Fruit fly (Drosophila melanogaster) whole organism, embryonic: ENCODE results near the gene CG10208.

ENCODE experiments used
- Blimp-1 ChIP-seq: fragments of 200-800 bp; sonication (Bioruptor generic); optimal IDR thresholded peaks from 3 replicates; lab custom pipeline; 2018; ENCODE audit warnings: missing biosample characterization, missing genetic modification characterization, mild to moderate bottlenecking, moderate library complexity, missing genetic modification reagents
- CG1024 ChIP-seq: fragments of 200-800 bp; sonication (Bioruptor generic); IDR thresholded peaks from 2 replicates; pipeline ENCODE4 v1.3.6; 2022; ENCODE audit warnings: missing biosample characterization, missing genetic modification characterization
- CG10959 ChIP-seq: fragments of 200-800 bp; sonication (Bioruptor generic); IDR thresholded peaks from 2 replicates; pipeline ENCODE4 v1.3.6; 2022; ENCODE audit warnings: missing biosample characterization, missing genetic modification characterization
- CG11093 ChIP-seq: fragments of 200-800 bp; sonication (Bioruptor generic); IDR thresholded peaks from 3 replicates; pipeline ENCODE4 v1.3.6; 2022; ENCODE audit warnings: missing biosample characterization, missing genetic modification characterization
- CG1233 ChIP-seq: fragments of 200-800 bp; sonication (Bioruptor generic); optimal IDR thresholded peaks from 4 replicates; lab custom pipeline; 2018; ENCODE audit warnings: missing biosample characterization, mild to moderate bottlenecking, missing genetic modification characterization
- CG12391 ChIP-seq: fragments of 200-800 bp; sonication (Bioruptor generic); optimal IDR thresholded peaks from 3 replicates; lab custom pipeline; 2018; ENCODE audit warnings: missing biosample characterization, mild to moderate bottlenecking, missing genetic modification characterization, moderate library complexity
- CG14014 ChIP-seq: fragments of 200-800 bp; sonication (Bioruptor generic); IDR thresholded peaks from 2 replicates; pipeline ENCODE4 v1.3.6; 2022; ENCODE audit warnings: missing biosample characterization, missing genetic modification characterization
- CG17186 ChIP-seq: fragments of 200-800 bp; sonication (Bioruptor generic); optimal IDR thresholded peaks from 3 replicates; lab custom pipeline; 2017; ENCODE audit warnings: missing biosample characterization, missing genetic modification reagents, missing genetic modification characterization
- CG17385 ChIP-seq: fragments of 200-800 bp; sonication (Bioruptor generic); optimal IDR thresholded peaks from 3 replicates; lab custom pipeline; 2018; ENCODE audit warnings: missing biosample characterization, mild to moderate bottlenecking, missing genetic modification characterization
- CG2678 ChIP-seq: fragments of 200-800 bp; sonication (Bioruptor generic); optimal IDR thresholded peaks from 3 replicates; lab custom pipeline; 2019; ENCODE audit warnings: missing biosample characterization, mild to moderate bottlenecking, missing genetic modification characterization, moderate library complexity
- CG2875 ChIP-seq: fragments of 200-800 bp; sonication (Bioruptor generic); optimal IDR thresholded peaks from 2 replicates; lab custom pipeline; 2017; ENCODE audit warnings: missing biosample characterization, mild to moderate bottlenecking, missing genetic modification characterization, missing genetic modification reagents
- CG3281 ChIP-seq: fragments of 200-800 bp; sonication (Bioruptor generic); optimal IDR thresholded peaks from 3 replicates; lab custom pipeline; 2017; ENCODE audit warnings: missing biosample characterization, mild to moderate bottlenecking, missing genetic modification characterization
- CG43689 ChIP-seq: fragments of 200-800 bp; sonication (Bioruptor generic); IDR thresholded peaks from 2 replicates; pipeline ENCODE4 v1.3.6; 2022; ENCODE audit warnings: missing biosample characterization, missing genetic modification characterization
- CG4424 ChIP-seq: fragments of 200-800 bp; sonication (Bioruptor generic); optimal IDR thresholded peaks from 3 replicates; lab custom pipeline; 2016; ENCODE audit warnings: missing biosample characterization, missing genetic modification characterization
- CG4707 ChIP-seq: fragments of 200-800 bp; sonication (Bioruptor generic); optimal IDR thresholded peaks from 2 replicates; lab custom pipeline; 2018; ENCODE audit warnings: missing biosample characterization, mild to moderate bottlenecking, missing genetic modification characterization, moderate library complexity
- CG5180 ChIP-seq: fragments of 200-800 bp; sonication (Bioruptor generic); optimal IDR thresholded peaks from 3 replicates; lab custom pipeline; 2017; ENCODE audit warnings: missing biosample characterization, missing genetic modification characterization, mild to moderate bottlenecking, moderate library complexity, missing genetic modification reagents
- CG7556 ChIP-seq: fragments of 200-800 bp; sonication (Bioruptor generic); optimal IDR thresholded peaks from 2 replicates; lab custom pipeline; 2017; ENCODE audit warnings: missing biosample characterization, mild to moderate bottlenecking, missing genetic modification characterization
- CG8478 ChIP-seq: fragments of >200 bp; optimal IDR thresholded peaks from 2 replicates; lab custom pipeline; 2018
- CG8765 ChIP-seq: fragments of 200-800 bp; sonication (Bioruptor generic); IDR thresholded peaks from 2 replicates; pipeline ENCODE4 v1.3.6; 2022; ENCODE audit warnings: missing biosample characterization, missing genetic modification characterization
- CHES-1-like ChIP-seq: fragments of 200-800 bp; sonication (Bioruptor generic); optimal IDR thresholded peaks from 2 replicates; lab custom pipeline; 2016; ENCODE audit warnings: missing biosample characterization, missing genetic modification characterization
- Dbx ChIP-seq: fragments of 200-800 bp; sonication (Bioruptor generic); IDR thresholded peaks from 3 replicates; pipeline ENCODE4 v1.3.6; 2022; ENCODE audit warnings: missing biosample characterization, missing genetic modification characterization
- Doc3 ChIP-seq: fragments of 200-800 bp; sonication (Bioruptor generic); IDR thresholded peaks from 3 replicates; pipeline ENCODE4 v1.3.6; 2022; ENCODE audit warnings: missing biosample characterization, missing genetic modification characterization; ENCODE audit not compliant: partially characterized antibody
- Drgx ChIP-seq: fragments of 200-800 bp; sonication (Bioruptor generic); IDR thresholded peaks from 2 replicates; pipeline ENCODE4 v1.3.6; 2022; ENCODE audit warnings: missing biosample characterization, missing genetic modification characterization
- H2.0 ChIP-seq: fragments of 200-800 bp; sonication (Bioruptor generic); IDR thresholded peaks from 2 replicates; pipeline ENCODE4 v1.3.6; 2022; ENCODE audit warnings: missing biosample characterization, missing genetic modification characterization
- HLHmδ ChIP-seq: fragments of 200-800 bp; sonication (Bioruptor generic); optimal IDR thresholded peaks from 2 replicates; lab custom pipeline; 2018; ENCODE audit warnings: missing biosample characterization, mild to moderate bottlenecking, missing genetic modification characterization, moderate library complexity
- Hand ChIP-seq: fragments of 200-800 bp; sonication (Bioruptor generic); optimal IDR thresholded peaks from 2 replicates; lab custom pipeline; 2017; ENCODE audit warnings: mild to moderate bottlenecking, missing biosample characterization, missing genetic modification reagents, missing genetic modification characterization
- HmgD ChIP-seq: fragments of 200-800 bp; sonication (Bioruptor generic); optimal IDR thresholded peaks from 3 replicates; lab custom pipeline; 2016; ENCODE audit warnings: missing biosample characterization, missing genetic modification characterization
- HmgZ ChIP-seq: fragments of 200-800 bp; sonication (Bioruptor generic); optimal IDR thresholded peaks from 2 replicates; lab custom pipeline; 2018; ENCODE audit warnings: missing biosample characterization, mild to moderate bottlenecking, missing genetic modification characterization
- Hr3 ChIP-seq: fragments of 200-800 bp; sonication (Bioruptor generic); optimal IDR thresholded peaks from 3 replicates; lab custom pipeline; 2016; ENCODE audit warnings: missing biosample characterization, missing genetic modification characterization
- Max ChIP-seq: fragments of 200-800 bp; sonication (Bioruptor generic); optimal IDR thresholded peaks from 2 replicates; lab custom pipeline; 2016; ENCODE audit warnings: missing biosample characterization, mild to moderate bottlenecking, missing genetic modification characterization
- Mes4 ChIP-seq: fragments of 200-800 bp; sonication (Bioruptor generic); optimal IDR thresholded peaks from 2 replicates; lab custom pipeline; 2016; ENCODE audit warnings: missing biosample characterization, missing genetic modification characterization
- Opbp ChIP-seq: fragments of 200-800 bp; sonication (Bioruptor generic); IDR thresholded peaks from 3 replicates; pipeline ENCODE4 v1.3.6; 2022; ENCODE audit warnings: missing biosample characterization, missing genetic modification characterization; ENCODE audit not compliant: partially characterized antibody
- Pdp1 ChIP-seq, 2 experiments: fragments of 200-800 bp; sonication (Bioruptor generic); optimal IDR thresholded peaks; 3 replicates each; lab custom pipeline; 2016; ENCODE audit warnings: missing biosample characterization in 2 of 2, missing genetic modification characterization in 2 of 2, mild to moderate bottlenecking in 1 of 2, moderate library complexity in 1 of 2
- Spps ChIP-seq: fragments of 200-800 bp; sonication (Bioruptor generic); optimal IDR thresholded peaks from 2 replicates; lab custom pipeline; 2018; ENCODE audit warnings: missing biosample characterization, mild to moderate bottlenecking, missing genetic modification characterization
- Stat92E ChIP-seq, 3 experiments: fragments of >200 bp in 2 of 3; fragments of 200-800 bp in 1 of 3; sonication (Bioruptor generic) in 1 of 3; optimal IDR thresholded peaks; 2 replicates each; lab custom pipeline; 2017 to 2019; ENCODE audit warnings: missing biosample characterization in 3 of 3, missing genetic modification characterization in 3 of 3, mild to moderate bottlenecking in 1 of 3, moderate library complexity in 1 of 3
- ase ChIP-seq: fragments of 200-800 bp; sonication (Bioruptor generic); IDR thresholded peaks from 3 replicates; pipeline ENCODE4 v1.3.6; 2022; ENCODE audit warnings: missing biosample characterization, missing genetic modification characterization
- croc ChIP-seq: fragments of 200-800 bp; sonication (Bioruptor generic); conservative IDR thresholded peaks from 3 replicates; pipeline ENCODE4 v1.3.6; 2022; ENCODE audit warnings: missing biosample characterization, missing genetic modification characterization
- crol ChIP-seq: fragments of 200-800 bp; sonication (Bioruptor generic); IDR thresholded peaks from 2 replicates; pipeline ENCODE4 v1.3.6; 2022; ENCODE audit warnings: missing biosample characterization, missing genetic modification characterization
- her ChIP-seq: fragments of 200-800 bp; sonication (Bioruptor generic); optimal IDR thresholded peaks from 2 replicates; lab custom pipeline; 2016; ENCODE audit warnings: missing biosample characterization, missing genetic modification characterization
- ind ChIP-seq: fragments of 200-800 bp; sonication (Bioruptor generic); optimal IDR thresholded peaks from 3 replicates; lab custom pipeline; 2016; ENCODE audit warnings: missing biosample characterization, missing genetic modification characterization
- insv ChIP-seq, 2 experiments: fragments of 200-800 bp; sonication (Bioruptor generic); optimal IDR thresholded peaks; 3 replicates each; lab custom pipeline; 2016 to 2018; ENCODE audit warnings: missing biosample characterization in 2 of 2, missing genetic modification characterization in 2 of 2
- lab ChIP-seq: fragments of 200-800 bp; sonication (Bioruptor generic); optimal IDR thresholded peaks from 3 replicates; lab custom pipeline; 2017; ENCODE audit warnings: missing biosample characterization, missing genetic modification characterization, mild to moderate bottlenecking, moderate library complexity, missing genetic modification reagents
- maf-S ChIP-seq: fragments of 200-800 bp; sonication (Bioruptor generic); optimal IDR thresholded peaks from 2 replicates; lab custom pipeline; 2016; ENCODE audit warnings: missing biosample characterization, missing genetic modification characterization
- mam ChIP-seq: fragments of 200-800 bp; sonication (Bioruptor generic); optimal IDR thresholded peaks from 3 replicates; lab custom pipeline; 2016; ENCODE audit warnings: missing biosample characterization, missing genetic modification characterization
- pros ChIP-seq: fragments of 200-800 bp; sonication (Bioruptor generic); optimal IDR thresholded peaks from 3 replicates; lab custom pipeline; 2019; ENCODE audit warnings: missing biosample characterization, mild to moderate bottlenecking, missing genetic modification characterization, moderate library complexity
- sens-2 ChIP-seq: fragments of 200-800 bp; sonication (Bioruptor generic); IDR thresholded peaks from 2 replicates; pipeline ENCODE4 v1.3.6; 2022; ENCODE audit warnings: missing biosample characterization, missing genetic modification characterization
- seq ChIP-seq: fragments of 200-800 bp; sonication (Bioruptor generic); IDR thresholded peaks from 2 replicates; pipeline ENCODE4 v1.3.6; 2022; ENCODE audit warnings: missing biosample characterization, missing genetic modification characterization
- tap ChIP-seq: fragments of 200-800 bp; optimal IDR thresholded peaks from 3 replicates; lab custom pipeline; 2019; ENCODE audit warnings: missing biosample characterization, mild to moderate bottlenecking, missing genetic modification characterization, moderate library complexity
- wek ChIP-seq: fragments of 200-800 bp; sonication (Bioruptor generic); optimal IDR thresholded peaks from 3 replicates; lab custom pipeline; 2018; ENCODE audit warnings: missing biosample characterization, mild to moderate bottlenecking, missing genetic modification characterization, moderate library complexity
- z ChIP-seq: fragments of 200-800 bp; sonication (Bioruptor generic); IDR thresholded peaks from 3 replicates; pipeline ENCODE4 v1.3.6; 2022; ENCODE audit warnings: missing biosample characterization, missing genetic modification characterization
- zfh2 ChIP-seq: fragments of 200-800 bp; sonication (Bioruptor generic); optimal IDR thresholded peaks from 2 replicates; lab custom pipeline; 2016; ENCODE audit warnings: missing biosample characterization, missing genetic modification characterization

CG10208 gene

dm6 chr3R:23724843-23725506 is 49.0 kb downstream of the CG10208 start (continued):
- TF ChIP-seq CG7556 (no peak), CG17186 (GFP tag; lab: Kevin White, UChicago) (no peak), Dbx (GFP tag; lab: Robert Waterston, UW) (no peak), pros (GFP tag; lab: Kevin White, UChicago) (no peak), CG10959 (GFP tag; lab: Robert Waterston, UW) (no peak), tap (no peak), sens-2 (GFP tag; lab: Robert Waterston, UW) (no peak), Drgx (GFP tag; lab: Robert Waterston, UW) (no peak), CG8765 (GFP tag; lab: Robert Waterston, UW) (no peak), Max (GFP tag; lab: Kevin White, UChicago) (no peak), CG43689 (GFP tag; lab: Robert Waterston, UW) (no peak), zfh2 (GFP tag; lab: Kevin White, UChicago) (no peak), crol (no peak), maf-S (GFP tag; lab: Kevin White, UChicago) (no peak), HmgD (no peak), ind (no peak), Doc3 (GFP tag; lab: Robert Waterston, UW) (no peak), CG4707 (no peak), CG2678 (tag; lab: Kevin White, UChicago) (no peak), insv (GFP tag; optimal IDR thresholded peaks at IDR 0.05; lab: Kevin White, UChicago) (no peak), CG1024 (no peak), CG14014 (GFP tag; lab: Robert Waterston, UW) (no peak), her (GFP tag; lab: Kevin White, UChicago) (no peak), lab (GFP tag; lab: Kevin White, UChicago) (peak; percentile 39), CG3281 (no peak), Stat92E (GFP tag; optimal IDR thresholded peaks at IDR 0.05; lab: Kevin White, UChicago) (no peak), seq (no peak), wek (GFP tag; lab: Kevin White, UChicago) (no peak), HLHmδ (no peak), Spps (tag; lab: Kevin White, UChicago) (no peak), CG1233 (GFP tag; lab: Kevin White, UChicago) (no peak), CG12391 (tag; lab: Kevin White, UChicago) (no peak), z (GFP tag; lab: Robert Waterston, UW) (no peak), H2.0 (no peak), mam (GFP tag; lab: Kevin White, UChicago) (no peak), Hr3 (no peak), CG4424 (no peak), CG2875 (no peak), CG17385 (GFP tag; lab: Kevin White, UChicago) (no peak), CHES-1-like (GFP tag; lab: Kevin White, UChicago) (no peak), Mes4 (GFP tag; lab: Kevin White, UChicago) (no peak), Opbp (GFP tag; lab: Robert Waterston, UW) (no peak), Pdp1 (GFP tag; optimal IDR thresholded peaks at IDR 0.05; lab: Kevin White, UChicago) (no peak), croc (GFP tag; lab: Robert Waterston, UW) (no peak), CG11093 (GFP tag; lab: Robert Waterston, UW) (no peak), Blimp-1 (GFP tag; lab: Kevin White, UChicago) (no peak), ase (GFP tag; lab: Robert Waterston, UW) (no peak), CG8478 (lab: Kevin White, UChicago) (no peak), CG5180 (no peak), Hand (GFP tag; lab: Kevin White, UChicago) (no peak), HmgZ (tag; lab: Kevin White, UChicago) (peak; percentile 2)
